Fruit fly (Drosophila melanogaster) whole organism, embryonic: ENCODE results near the gene Cyp4ac2.

ENCODE experiments used
- Adf1 ChIP-seq: fragments of 200-800 bp; sonication (Bioruptor generic); IDR thresholded peaks from 2 replicates; pipeline ENCODE4 v1.3.6; 2022; ENCODE audit warnings: missing biosample characterization, missing genetic modification characterization
- BEAF-32 ChIP-seq: fragments of 200-800 bp; sonication (Bioruptor generic); optimal IDR thresholded peaks from 3 replicates; lab custom pipeline; 2017; ENCODE audit warnings: missing biosample characterization, missing genetic modification characterization, mild to moderate bottlenecking, moderate library complexity, missing genetic modification reagents
- CG10366 ChIP-seq: fragments of 200-800 bp; sonication (Bioruptor generic); IDR thresholded peaks from 2 replicates; pipeline ENCODE4 v1.3.6; 2022; ENCODE audit warnings: missing biosample characterization, missing genetic modification characterization
- CG11560 ChIP-seq: fragments of 200-800 bp; sonication (Bioruptor generic); IDR thresholded peaks from 3 replicates; pipeline ENCODE4 v1.3.6; 2022; ENCODE audit warnings: missing biosample characterization, missing genetic modification characterization
- CG12071 ChIP-seq: fragments of 200-800 bp; sonication (Bioruptor generic); optimal IDR thresholded peaks from 3 replicates; lab custom pipeline; 2018; ENCODE audit warnings: missing biosample characterization, mild to moderate bottlenecking, missing genetic modification characterization
- CG16779 ChIP-seq: fragments of 200-800 bp; sonication (Bioruptor generic); IDR thresholded peaks from 2 replicates; pipeline ENCODE4 v1.3.6; 2022; ENCODE audit warnings: missing biosample characterization, missing genetic modification characterization
- CG1792 ChIP-seq: fragments of 200-800 bp; sonication (Bioruptor generic); optimal IDR thresholded peaks from 2 replicates; lab custom pipeline; 2016; ENCODE audit warnings: missing biosample characterization, missing genetic modification characterization
- CG2678 ChIP-seq: fragments of 200-800 bp; sonication (Bioruptor generic); optimal IDR thresholded peaks from 3 replicates; lab custom pipeline; 2019; ENCODE audit warnings: missing biosample characterization, mild to moderate bottlenecking, missing genetic modification characterization, moderate library complexity
- CG30020 ChIP-seq: fragments of 200-800 bp; optimal IDR thresholded peaks from 2 replicates; lab custom pipeline; 2019; ENCODE audit warnings: missing biosample characterization, mild to moderate bottlenecking, missing genetic modification characterization, moderate library complexity
- CG32532 ChIP-seq: fragments of 200-800 bp; sonication (Bioruptor generic); IDR thresholded peaks from 2 replicates; pipeline ENCODE4 v1.3.6; 2022; ENCODE audit warnings: missing biosample characterization, missing genetic modification characterization
- CG34376 ChIP-seq: fragments of 200-800 bp; sonication (Bioruptor generic); optimal IDR thresholded peaks from 2 replicates; lab custom pipeline; 2018; ENCODE audit warnings: missing biosample characterization, mild to moderate bottlenecking, missing genetic modification characterization
- CG34422 ChIP-seq: fragments of 200-800 bp; sonication (Bioruptor generic); IDR thresholded peaks from 3 replicates; pipeline ENCODE4 v1.3.6; 2022; ENCODE audit warnings: missing biosample characterization, missing genetic modification characterization
- CG4328 ChIP-seq: fragments of 200-800 bp; sonication (Bioruptor generic); optimal IDR thresholded peaks from 3 replicates; lab custom pipeline; 2017; ENCODE audit warnings: missing biosample characterization, missing genetic modification reagents, missing genetic modification characterization
- CG4730 ChIP-seq: fragments of 200-800 bp; sonication (Bioruptor generic); IDR thresholded peaks from 2 replicates; pipeline ENCODE4 v1.3.6; 2022; ENCODE audit warnings: missing biosample characterization, missing genetic modification characterization
- CG5953 ChIP-seq: fragments of 200-800 bp; sonication (Bioruptor generic); IDR thresholded peaks from 2 replicates; pipeline ENCODE4 v1.3.6; 2022; ENCODE audit warnings: missing biosample characterization, missing genetic modification characterization
- CG6272 ChIP-seq: fragments of 200-800 bp; sonication (Bioruptor generic); IDR thresholded peaks from 2 replicates; pipeline ENCODE4 v1.3.6; 2022; ENCODE audit warnings: missing biosample characterization, missing genetic modification characterization
- CG7839 ChIP-seq: fragments of 200-800 bp; sonication (Bioruptor generic); optimal IDR thresholded peaks from 3 replicates; lab custom pipeline; 2018; ENCODE audit warnings: missing biosample characterization, mild to moderate bottlenecking, missing genetic modification characterization, moderate library complexity
- CG9932 ChIP-seq: fragments of 200-800 bp; sonication (Bioruptor generic); IDR thresholded peaks from 2 replicates; pipeline ENCODE4 v1.3.6; 2022; ENCODE audit warnings: missing biosample characterization, missing genetic modification characterization
- CHES-1-like ChIP-seq: fragments of 200-800 bp; sonication (Bioruptor generic); optimal IDR thresholded peaks from 2 replicates; lab custom pipeline; 2016; ENCODE audit warnings: missing biosample characterization, missing genetic modification characterization
- E2f1 ChIP-seq: fragments of 200-800 bp; sonication (Bioruptor generic); IDR thresholded peaks from 2 replicates; pipeline ENCODE4 v1.3.6; 2022; ENCODE audit warnings: missing biosample characterization, missing genetic modification characterization
- Elba2 ChIP-seq: fragments of 200-800 bp; sonication (Bioruptor generic); optimal IDR thresholded peaks from 3 replicates; lab custom pipeline; 2016; ENCODE audit warnings: missing biosample characterization, missing genetic modification characterization
- H15 ChIP-seq: fragments of 200-800 bp; sonication (Bioruptor generic); IDR thresholded peaks from 3 replicates; pipeline ENCODE4 v1.3.6; 2022; ENCODE audit warnings: missing biosample characterization, missing genetic modification characterization
- HmgZ ChIP-seq: fragments of 200-800 bp; sonication (Bioruptor generic); optimal IDR thresholded peaks from 2 replicates; lab custom pipeline; 2018; ENCODE audit warnings: missing biosample characterization, mild to moderate bottlenecking, missing genetic modification characterization
- Hr3 ChIP-seq: fragments of 200-800 bp; sonication (Bioruptor generic); optimal IDR thresholded peaks from 3 replicates; lab custom pipeline; 2016; ENCODE audit warnings: missing biosample characterization, missing genetic modification characterization
- Jarid2 ChIP-seq: fragments of 200-800 bp; sonication (Bioruptor generic); optimal IDR thresholded peaks from 3 replicates; lab custom pipeline; 2017; ENCODE audit warnings: mild to moderate bottlenecking, missing biosample characterization, missing genetic modification reagents, missing genetic modification characterization
- Mes4 ChIP-seq: fragments of 200-800 bp; sonication (Bioruptor generic); optimal IDR thresholded peaks from 2 replicates; lab custom pipeline; 2016; ENCODE audit warnings: missing biosample characterization, missing genetic modification characterization
- NFAT ChIP-seq: fragments of 200-800 bp; sonication (Bioruptor generic); IDR thresholded peaks from 2 replicates; pipeline ENCODE4 v1.3.6; 2022; ENCODE audit warnings: missing biosample characterization, missing genetic modification characterization
- Sry-β ChIP-seq: fragments of 200-800 bp; sonication (Bioruptor generic); optimal IDR thresholded peaks from 2 replicates; lab custom pipeline; 2018; ENCODE audit warnings: missing biosample characterization, mild to moderate bottlenecking, missing genetic modification characterization, moderate library complexity
- abd-A ChIP-seq: fragments of 200-800 bp; sonication (Bioruptor generic); optimal IDR thresholded peaks from 3 replicates; lab custom pipeline; 2019; ENCODE audit warnings: missing biosample characterization, mild to moderate bottlenecking, missing genetic modification characterization, moderate library complexity
- bab2 ChIP-seq: fragments of 200-800 bp; sonication (Bioruptor generic); optimal IDR thresholded peaks from 2 replicates; lab custom pipeline; 2016; ENCODE audit warnings: missing biosample characterization, missing genetic modification characterization
- bsh ChIP-seq, 2 experiments: fragments of 200-800 bp; sonication (Bioruptor generic); optimal IDR thresholded peaks; 2 replicates each; lab custom pipeline; 2017 to 2018; ENCODE audit warnings: mild to moderate bottlenecking in 2 of 2, missing biosample characterization in 2 of 2, missing genetic modification characterization in 2 of 2, moderate library complexity in 1 of 2
- cg ChIP-seq: fragments of 200-800 bp; sonication (Bioruptor generic); optimal IDR thresholded peaks from 3 replicates; lab custom pipeline; 2019; ENCODE audit warnings: missing biosample characterization, mild to moderate bottlenecking, missing genetic modification characterization, moderate library complexity
- da ChIP-seq: fragments of 200-800 bp; sonication (Bioruptor generic); optimal IDR thresholded peaks from 2 replicates; lab custom pipeline; 2016; ENCODE audit warnings: missing biosample characterization, missing genetic modification characterization
- dysf ChIP-seq: fragments of 200-800 bp; sonication (Bioruptor generic); IDR thresholded peaks from 3 replicates; pipeline ENCODE4 v1.3.6; 2022; ENCODE audit warnings: missing biosample characterization, missing genetic modification characterization
- exex ChIP-seq: fragments of 200-800 bp; sonication (Bioruptor generic); optimal IDR thresholded peaks from 4 replicates; lab custom pipeline; 2018; ENCODE audit warnings: missing biosample characterization, mild to moderate bottlenecking, missing genetic modification characterization, moderate library complexity
- jumu ChIP-seq: fragments of 200-800 bp; sonication (Bioruptor generic); optimal IDR thresholded peaks from 3 replicates; lab custom pipeline; 2016; ENCODE audit warnings: missing biosample characterization, missing genetic modification characterization
- lab ChIP-seq: fragments of 200-800 bp; sonication (Bioruptor generic); optimal IDR thresholded peaks from 3 replicates; lab custom pipeline; 2017; ENCODE audit warnings: missing biosample characterization, missing genetic modification characterization, mild to moderate bottlenecking, moderate library complexity, missing genetic modification reagents
- peb ChIP-seq: fragments of 200-800 bp; sonication (Bioruptor generic); IDR thresholded peaks from 2 replicates; pipeline ENCODE4 v1.3.6; 2022; ENCODE audit warnings: missing biosample characterization, missing genetic modification characterization
- pfk ChIP-seq: fragments of 200-800 bp; sonication (Bioruptor generic); optimal IDR thresholded peaks from 2 replicates; lab custom pipeline; 2018; ENCODE audit warnings: missing biosample characterization, mild to moderate bottlenecking, missing genetic modification characterization, moderate library complexity
- pum ChIP-seq: fragments of 200-800 bp; sonication (Bioruptor generic); optimal IDR thresholded peaks from 2 replicates; lab custom pipeline; 2016; ENCODE audit warnings: missing biosample characterization, missing genetic modification characterization
- sd ChIP-seq: fragments of 200-800 bp; sonication (Bioruptor generic); optimal IDR thresholded peaks from 3 replicates; lab custom pipeline; 2018; ENCODE audit warnings: missing biosample characterization, mild to moderate bottlenecking, missing genetic modification characterization, moderate library complexity
- shn ChIP-seq: fragments of 200-800 bp; sonication (Bioruptor generic); optimal IDR thresholded peaks from 3 replicates; lab custom pipeline; 2016; ENCODE audit warnings: missing biosample characterization, missing genetic modification characterization
- slbo ChIP-seq: fragments of 200-800 bp; sonication (Bioruptor generic); IDR thresholded peaks from 2 replicates; pipeline ENCODE4 v1.3.6; 2022; ENCODE audit warnings: missing biosample characterization, missing genetic modification characterization
- slp2 ChIP-seq: fragments of 200-800 bp; sonication (Bioruptor generic); optimal IDR thresholded peaks from 2 replicates; lab custom pipeline; 2016; ENCODE audit warnings: missing biosample characterization, missing genetic modification characterization
- sr ChIP-seq: fragments of 200-800 bp; sonication (Bioruptor generic); IDR thresholded peaks from 3 replicates; pipeline ENCODE4 v1.3.6; 2022; ENCODE audit warnings: missing biosample characterization, missing genetic modification characterization
- tgo ChIP-seq: fragments of 200-800 bp; sonication (Bioruptor generic); IDR thresholded peaks from 3 replicates; pipeline ENCODE4 v1.3.6; 2022; ENCODE audit warnings: missing biosample characterization, missing genetic modification characterization
- tna ChIP-seq: fragments of 200-800 bp; sonication (Bioruptor generic); IDR thresholded peaks from 2 replicates; pipeline ENCODE4 v1.3.6; 2022; ENCODE audit warnings: missing biosample characterization, missing genetic modification characterization; ENCODE audit not compliant: partially characterized antibody
- tup ChIP-seq: fragments of 200-800 bp; sonication (Bioruptor generic); optimal IDR thresholded peaks from 2 replicates; lab custom pipeline; 2016; ENCODE audit warnings: missing biosample characterization, mild to moderate bottlenecking, missing genetic modification characterization, moderate library complexity
- vfl ChIP-seq: fragments of 200-800 bp; sonication (Bioruptor generic); optimal IDR thresholded peaks from 2 replicates; lab custom pipeline; 2016; ENCODE audit warnings: missing biosample characterization, missing genetic modification characterization
- zfh1 ChIP-seq: fragments of 200-800 bp; sonication (Bioruptor generic); IDR thresholded peaks from 3 replicates; pipeline ENCODE4 v1.3.6; 2022; ENCODE audit warnings: missing biosample characterization, missing genetic modification characterization

Cyp4ac2 gene

DNA sequence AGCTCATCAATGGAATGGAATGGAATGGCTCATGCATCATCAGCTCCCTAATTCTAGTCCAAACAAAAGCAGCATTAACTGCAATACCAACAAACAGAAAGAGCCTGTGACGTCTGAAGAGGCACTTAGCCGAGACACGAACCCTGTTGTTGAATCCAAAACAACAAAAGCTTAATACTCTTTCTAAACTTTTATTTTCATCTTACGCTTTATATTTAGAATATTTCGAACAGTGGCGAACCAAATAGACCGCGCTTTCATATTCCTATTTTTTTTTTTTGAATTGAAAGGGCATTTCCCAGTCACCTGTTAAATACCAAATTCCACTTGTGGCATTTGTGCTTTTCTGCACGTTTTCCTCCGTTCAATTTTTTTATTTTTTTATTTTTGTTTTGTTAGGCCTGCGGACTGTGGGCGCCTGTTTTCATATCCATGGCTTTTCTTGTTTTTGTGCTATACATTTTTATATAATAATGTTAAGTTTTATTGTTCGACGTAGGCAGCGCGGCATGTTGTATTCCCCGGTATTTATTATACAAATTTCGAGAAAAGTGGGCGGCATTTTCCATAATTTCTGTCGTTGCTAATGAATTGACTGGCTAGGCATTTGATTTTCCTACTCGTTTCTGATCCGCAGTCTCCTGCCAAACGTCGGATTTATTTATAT, 40.5 kb upstream of the Cyp4ac2 start (continued):
- TF ChIP-seq Jarid2 (GFP tag; lab: Kevin White, UChicago) (no peak), bab2 (GFP tag; lab: Kevin White, UChicago) (no peak), jumu (GFP tag; lab: Kevin White, UChicago) (no peak), vfl (GFP tag; lab: Kevin White, UChicago) (peak; percentile 12), pfk (GFP tag; lab: Kevin White, UChicago) (no peak), CG5953 (GFP tag; lab: Robert Waterston, UW) (no peak), E2f1 (no peak), H15 (GFP tag; lab: Robert Waterston, UW) (0 out of 3 replicates have a peak, but pooled peaks have one; percentile 27), zfh1 (GFP tag; lab: Robert Waterston, UW) (peak; percentile 35; the same call in 2 of the 3 replicates), tna (GFP tag; lab: Robert Waterston, UW) (no peak), CG2678 (tag; lab: Kevin White, UChicago) (peak; percentile 45), abd-A (peak; percentile 5), cg (no peak), slp2 (peak; percentile 18), Elba2 (GFP tag; lab: Kevin White, UChicago) (no peak), CG9932 (GFP tag; lab: Robert Waterston, UW) (peak; percentile 61), Hr3 (no peak), exex (tag; lab: Kevin White, UChicago) (no peak), CG7839 (tag; lab: Kevin White, UChicago) (peak; percentile 36), CG32532 (GFP tag; lab: Robert Waterston, UW) (peak; percentile 66), slbo (GFP tag; lab: Robert Waterston, UW) (peak; percentile 72), da (GFP tag; lab: Kevin White, UChicago) (no peak), CG1792 (GFP tag; lab: Kevin White, UChicago) (peak; percentile 11), CG34422 (0 out of 3 replicates have a peak, but pooled peaks have one; percentile 35), CHES-1-like (GFP tag; lab: Kevin White, UChicago) (peak; percentile 1), pum (GFP tag; lab: Kevin White, UChicago) (no peak), shn (GFP tag; lab: Kevin White, UChicago) (no peak), BEAF-32 (GFP tag; lab: Kevin White, UChicago) (no peak), CG4730 (GFP tag; lab: Robert Waterston, UW) (0 out of 2 replicates have a peak, but pooled peaks have one; percentile 37), CG4328 (GFP tag; lab: Kevin White, UChicago) (no peak), Sry-β (GFP tag; lab: Kevin White, UChicago) (no peak), dysf (GFP tag; lab: Robert Waterston, UW) (peak; percentile 60; the same call in 2 of the 3 replicates), CG30020 (no peak), tgo (GFP tag; lab: Robert Waterston, UW) (peak; percentile 34; the same call in 2 of the 3 replicates), tup (no peak), CG10366 (GFP tag; lab: Robert Waterston, UW) (peak; percentile 31; the same call in 1 of the 2 replicates), Mes4 (GFP tag; lab: Kevin White, UChicago) (no peak), CG16779 (GFP tag; lab: Robert Waterston, UW) (peak; percentile 23; the same call in 1 of the 2 replicates), NFAT (GFP tag; lab: Robert Waterston, UW) (peak; percentile 54), CG12071 (GFP tag; lab: Kevin White, UChicago) (no peak), sd (peak; percentile 89), peb (GFP tag; lab: Robert Waterston, UW) (0 out of 2 replicates have a peak, but pooled peaks have one; percentile 29), lab (peak; percentile 43), HmgZ (tag; lab: Kevin White, UChicago) (no peak), bsh (GFP tag; optimal IDR thresholded peaks at IDR 0.05; lab: Kevin White, UChicago) (peak in 1 of 2 experiments; percentile 1), CG11560 (tag; lab: Robert Waterston, UW) (no peak), sr (GFP tag; lab: Robert Waterston, UW) (peak; percentile 75; the same call in 2 of the 3 replicates), CG6272 (GFP tag; lab: Robert Waterston, UW) (no peak), CG34376 (no peak), Adf1 (GFP tag; lab: Robert Waterston, UW) (no peak)
